Fruit fly (Drosophila melanogaster) Kc167 (cell line): ENCODE measurements around the gene NPF.

ENCODE experiments used
- Myc ChIP-seq: fragments of >200 bp; optimal IDR thresholded peaks from 2 replicates; lab custom pipeline; 2017; ENCODE audit warnings: missing external identifiers
- h ChIP-seq: fragments of >200 bp; optimal IDR thresholded peaks from 3 replicates; lab custom pipeline; 2018; ENCODE audit warnings: missing external identifiers
- insv ChIP-seq: fragments of >200 bp; optimal IDR thresholded peaks from 3 replicates; lab custom pipeline; 2018; ENCODE audit warnings: missing external identifiers
- psq ChIP-seq: fragments of >200 bp; optimal IDR thresholded peaks from 2 replicates; lab custom pipeline; 2017; ENCODE audit warnings: missing external identifiers
- ttk ChIP-seq: sonication (Bioruptor generic); optimal IDR thresholded peaks from 2 replicates; lab custom pipeline; 2017; ENCODE audit warnings: missing external identifiers

- no peak for TF ChIP-seq psq
- TF ChIP-seq insv (lab: Kevin White, UChicago) = no peak
- TF ChIP-seq h (lab: Kevin White, UChicago) = no peak
- no peak for TF ChIP-seq Myc (lab: Kevin White, UChicago)
- no peak for TF ChIP-seq ttk
These were observed 34.6 kb downstream of the NPF start, which contains the start of gene Arl6IP1 for dm6 chr3R:16643591-16643990.
